Fruit fly (Drosophila melanogaster) whole organism, pupa: Measurements from ENCODE around the gene Trmt112.

Experiments used
- CG32121 ChIP-seq: fragments of 200-800 bp; sonication (Bioruptor generic); IDR thresholded peaks from 2 replicates; pipeline ENCODE4 v1.3.6; 2022; ENCODE audit warnings: missing biosample characterization, missing genetic modification characterization
- CG9948 ChIP-seq: fragments of 200-800 bp; sonication (Bioruptor generic); optimal IDR thresholded peaks from 2 replicates; lab custom pipeline; 2018; ENCODE audit warnings: missing biosample characterization, mild to moderate bottlenecking, missing genetic modification characterization, moderate library complexity

DNA sequence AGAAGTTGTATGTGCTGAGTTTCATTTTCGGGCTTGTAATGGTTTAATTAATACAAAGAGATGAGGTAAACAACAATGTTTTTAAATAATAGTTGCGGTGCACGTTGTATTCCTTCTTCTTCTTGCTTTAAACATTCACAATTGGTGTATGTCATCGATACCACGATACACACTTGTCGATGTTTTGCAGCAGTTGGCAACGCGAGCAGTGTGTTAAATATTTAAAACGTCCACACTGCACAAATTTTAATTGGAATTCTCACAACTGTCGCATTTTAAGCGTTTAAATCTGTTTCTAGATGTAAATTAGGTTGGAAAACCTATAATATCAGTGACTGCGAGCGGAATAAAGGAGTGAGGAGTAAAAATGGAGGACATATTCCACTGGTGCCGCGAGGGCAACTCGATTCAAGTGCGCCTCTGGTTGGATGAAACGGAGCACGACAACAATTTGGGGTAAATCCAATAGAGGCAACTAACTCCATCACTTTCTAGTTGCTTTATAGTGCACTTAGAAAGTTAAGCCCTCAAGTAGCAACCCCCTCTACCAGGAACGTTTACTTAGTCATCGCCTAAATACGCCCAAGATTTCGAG is at the start of gene Trmt112, which contains the start of gene Ilk:
- TF ChIP-seq CG32121 (GFP tag; lab: Robert Waterston, UW) = no peak
- no peak for TF ChIP-seq CG9948 (tag; lab: Kevin White, UChicago)
